Worm (Caenorhabditis elegans): ENCODE results near the gene gpx-5.

The gpx-5 gene

DNA sequence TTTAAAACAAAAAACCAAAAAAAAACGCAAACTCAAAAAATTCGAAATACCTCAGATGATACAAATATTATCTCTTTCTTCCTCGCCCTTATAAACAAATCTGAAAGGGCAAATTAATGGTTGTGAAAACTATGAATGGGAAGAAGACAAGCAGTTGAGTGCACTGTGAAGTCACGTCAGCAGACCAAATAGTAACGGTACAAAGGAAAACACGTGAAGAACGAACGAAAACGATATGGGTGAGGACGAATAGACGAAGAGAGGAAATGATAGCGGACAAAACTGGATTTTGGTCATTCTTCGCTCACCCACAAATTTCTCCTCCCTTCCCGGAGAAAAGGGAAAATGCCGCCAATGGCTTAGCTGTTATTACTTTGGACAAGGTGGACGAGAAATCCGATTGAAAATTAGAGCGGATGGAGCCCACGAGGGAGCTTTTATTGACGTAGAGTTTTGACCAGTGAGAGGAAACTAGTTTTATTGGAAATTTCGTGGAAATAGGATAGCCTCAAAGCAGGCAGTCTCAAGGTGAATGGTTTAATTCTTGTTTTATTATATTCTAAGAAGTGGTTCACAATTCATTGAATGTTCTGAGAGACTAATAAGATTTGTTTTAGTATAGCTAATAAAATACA is 46.8 kb upstream of the gpx-5 start (continued):
- no peak for TF ChIP-seq sox-4 (tag; optimal IDR thresholded peaks at IDR 0.05)
- no peak for TF ChIP-seq unc-86 (tag; optimal IDR thresholded peaks at IDR 0.05)
- no peak for TF ChIP-seq nhr-77 (tag; optimal IDR thresholded peaks at IDR 0.05)
- TF ChIP-seq lin-39 (tag; optimal IDR thresholded peaks at IDR 0.05): no peak
- TF ChIP-seq fkh-10 (GFP tag; optimal IDR thresholded peaks at IDR 0.05): no peak
- no peak for TF ChIP-seq nhr-84 (tag; optimal IDR thresholded peaks at IDR 0.05)
- TF ChIP-seq sptf-1 (tag; optimal IDR thresholded peaks at IDR 0.05): no peak
- TF ChIP-seq C04F5.9 (tag; optimal IDR thresholded peaks at IDR 0.05): no peak
- no peak for TF ChIP-seq ceh-63 (GFP tag; optimal IDR thresholded peaks at IDR 0.05)
- TF ChIP-seq nhr-28 (tag; optimal IDR thresholded peaks at IDR 0.05): no peak
- TF ChIP-seq nhr-90 (tag; optimal IDR thresholded peaks at IDR 0.05; ENCODE audit: poor library complexity): peak; percentile 17
- no peak for TF ChIP-seq zip-4 (GFP tag; optimal IDR thresholded peaks at IDR 0.05)
- TF ChIP-seq pax-3 (tag; optimal IDR thresholded peaks at IDR 0.05): no peak
- no peak for TF ChIP-seq nhr-76 (tag; optimal IDR thresholded peaks at IDR 0.05)
- no peak for TF ChIP-seq ztf-11 (tag; optimal IDR thresholded peaks at IDR 0.05)

DNA sequence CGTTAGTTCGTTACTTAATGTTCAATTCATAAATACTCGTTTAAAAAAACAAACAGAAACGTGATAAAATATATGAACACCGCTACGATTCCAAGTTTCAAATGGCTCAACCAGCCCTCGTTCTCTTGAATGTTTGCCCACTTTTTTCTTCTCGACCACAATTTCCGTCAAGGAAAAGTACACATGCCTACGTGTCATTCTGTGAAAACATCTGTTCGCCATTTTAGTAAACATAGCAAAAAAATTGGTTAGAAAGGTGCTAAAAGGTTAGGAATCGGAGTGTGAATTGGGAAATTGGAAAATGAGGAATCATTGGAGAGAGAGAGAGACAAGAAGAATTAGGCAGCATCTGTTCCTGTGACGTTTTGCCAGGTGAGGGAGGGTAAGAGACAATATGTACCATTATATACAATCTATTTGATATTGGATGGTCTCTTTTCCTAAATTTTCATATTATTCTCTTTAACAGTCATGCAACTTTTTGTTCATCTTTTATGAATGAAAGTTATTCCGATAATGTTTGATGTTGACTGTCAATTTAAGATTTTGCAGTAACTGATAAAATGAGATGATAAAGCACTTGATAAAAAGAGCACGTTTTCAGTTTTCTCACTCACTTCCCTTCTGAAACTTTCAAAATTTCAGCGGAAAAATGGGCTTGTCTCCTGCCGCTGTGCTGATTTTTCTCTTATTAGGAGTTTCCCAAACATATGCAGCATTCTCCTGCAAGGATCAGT is 45.0 kb upstream of the gpx-5 start, which contains the start of gene nuc-1:
nuc-1 (plus strand) TSS at position 612 of the 737 bp plus-strand sequence.
- TF ChIP-seq snu-23 (GFP tag; optimal IDR thresholded peaks at IDR 0.05) (no peak), ces-1 (GFP tag; optimal IDR thresholded peaks at IDR 0.05) (no peak), pax-3 (tag; optimal IDR thresholded peaks at IDR 0.05) (no peak), fkh-8 (tag; optimal IDR thresholded peaks at IDR 0.05) (no peak), ceh-90 (tag; optimal IDR thresholded peaks at IDR 0.05) (no peak), rnt-1 (tag; optimal IDR thresholded peaks at IDR 0.05) (no peak), aha-1 (tag; optimal IDR thresholded peaks at IDR 0.05) (no peak), nhr-19 (GFP tag; conservative IDR thresholded peaks at IDR 0.05) (no peak), nhr-85 (tag) (peak; percentile 53), tlp-1 (tag; optimal IDR thresholded peaks at IDR 0.05) (peak; percentile 38), fkh-4 (tag; optimal IDR thresholded peaks at IDR 0.05; ENCODE audit: borderline replicate concordance) (no peak), nhr-237 (tag; optimal IDR thresholded peaks at IDR 0.05) (no peak), Y116A8C.19 (tag; optimal IDR thresholded peaks at IDR 0.05; ENCODE audit: borderline replicate concordance) (no peak), sup-37 (GFP tag; optimal IDR thresholded peaks at IDR 0.05) (no peak), ceh-8 (GFP tag; optimal IDR thresholded peaks at IDR 0.05) (no peak), vab-15 (tag; optimal IDR thresholded peaks at IDR 0.05) (no peak), efl-1 (optimal IDR thresholded peaks at IDR 0.05) (no peak), efl-1 (GFP tag; optimal IDR thresholded peaks at IDR 0.05 in 1 of 2) (peak in 1 of 2 experiments; percentile 69), nhr-12 (tag; optimal IDR thresholded peaks at IDR 0.05) (no peak), nhr-77 (tag; optimal IDR thresholded peaks at IDR 0.05) (no peak), dpl-1 (GFP tag; optimal IDR thresholded peaks at IDR 0.05) (no peak), lin-14 (GFP tag; optimal IDR thresholded peaks at IDR 0.05) (peak; percentile 13), jun-1 (tag; optimal IDR thresholded peaks at IDR 0.05) (no peak), elt-2 (tag; optimal IDR thresholded peaks at IDR 0.05) (peak; percentile 75), C34B4.2 (tag; optimal IDR thresholded peaks at IDR 0.05) (no peak)

DNA sequence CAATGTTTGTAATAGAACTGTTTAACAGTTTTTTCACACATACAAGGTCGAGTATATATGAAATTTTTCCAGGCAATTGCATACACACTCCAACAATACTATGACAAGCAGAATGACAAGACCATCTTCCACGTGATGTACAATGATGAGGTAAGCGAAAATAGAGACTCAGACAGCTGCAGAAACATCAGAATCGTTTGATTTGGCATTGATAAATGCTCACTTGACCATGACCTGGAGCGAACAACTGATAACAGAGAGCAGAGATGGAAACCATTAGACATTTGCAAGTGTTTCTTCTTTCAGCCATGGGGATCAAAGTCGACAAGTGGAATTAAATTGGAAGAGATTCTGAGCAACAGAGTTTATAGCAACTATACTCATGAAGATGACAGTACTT is 44.0 kb upstream of the gpx-5 start:
- TF ChIP-seq egl-27 (tag; optimal IDR thresholded peaks at IDR 0.05): no peak
- no peak for TF ChIP-seq ceh-8 (GFP tag; optimal IDR thresholded peaks at IDR 0.05)
- TF ChIP-seq isw-1 (GFP tag; IDR thresholded peaks at IDR 0.05): no peak
- no peak for TF ChIP-seq unc-86 (tag; optimal IDR thresholded peaks at IDR 0.05)
- TF ChIP-seq hpl-2 (GFP tag; optimal IDR thresholded peaks at IDR 0.05): peak; percentile 11
- no peak for TF ChIP-seq lin-39 (tag; optimal IDR thresholded peaks at IDR 0.05)
- TF ChIP-seq unc-130 (tag; optimal IDR thresholded peaks at IDR 0.05): no peak
- TF ChIP-seq efl-1 (optimal IDR thresholded peaks at IDR 0.05): no peak
- TF ChIP-seq efl-1 (GFP tag; optimal IDR thresholded peaks at IDR 0.05 in 1 of 2): peak in 1 of 2 experiments; percentile 70
- TF ChIP-seq rnt-1 (tag; optimal IDR thresholded peaks at IDR 0.05): no peak
- no peak for TF ChIP-seq unc-62 (GFP tag; optimal IDR thresholded peaks at IDR 0.05)
- TF ChIP-seq lsy-2 (tag; optimal IDR thresholded peaks at IDR 0.05): peak in 1 of 2 experiments; percentile 11
- peak; percentile 68 for TF ChIP-seq nhr-20 (tag; optimal IDR thresholded peaks at IDR 0.05)
- TF ChIP-seq pqm-1 (tag; optimal IDR thresholded peaks at IDR 0.05): no peak
- no peak for TF ChIP-seq ztf-11 (tag; optimal IDR thresholded peaks at IDR 0.05)
- no peak for TF ChIP-seq nhr-84 (tag; optimal IDR thresholded peaks at IDR 0.05)
- TF ChIP-seq aha-1 (tag; optimal IDR thresholded peaks at IDR 0.05): no peak
- TF ChIP-seq fkh-10 (GFP tag; optimal IDR thresholded peaks at IDR 0.05): no peak
- no peak for TF ChIP-seq xbp-1 (tag; optimal IDR thresholded peaks at IDR 0.05)
- no peak for TF ChIP-seq fkh-4 (tag; optimal IDR thresholded peaks at IDR 0.05; ENCODE audit: borderline replicate concordance)
- peak; percentile 94 for TF ChIP-seq elt-2 (tag; optimal IDR thresholded peaks at IDR 0.05)
- no peak for TF ChIP-seq nhr-237 (tag; optimal IDR thresholded peaks at IDR 0.05)
